Worm (Caenorhabditis elegans) whole organism, L1 larva: ENCODE measurements around the gene usp-46.

Experiments used
- C04F5.9 ChIP-seq: sonication (generic microtip); optimal IDR thresholded peaks from 2 replicates; lab custom pipeline; 2016; ENCODE audit warnings: missing genetic modification characterization, missing compliant biosample characterization
- F16B12.6 ChIP-seq: fragments of 150-350 bp; optimal IDR thresholded peaks from 2 replicates; lab custom pipeline; 2014; ENCODE audit warnings: missing biosample characterization, missing genetic modification characterization
- aha-1 ChIP-seq: fragments of 150-350 bp; optimal IDR thresholded peaks from 2 replicates; lab custom pipeline; 2014; ENCODE audit warnings: missing biosample characterization, missing genetic modification characterization
- aly-2 ChIP-seq: fragments of 150-350 bp; optimal IDR thresholded peaks from 2 replicates; lab custom pipeline; 2014; ENCODE audit warnings: missing biosample characterization, missing genetic modification characterization
- ceh-8 ChIP-seq: fragments of 200-800 bp; sonication (Bioruptor generic); optimal IDR thresholded peaks from 2 replicates; lab custom pipeline; 2018; ENCODE audit warnings: mild to moderate bottlenecking, missing genetic modification characterization, moderate library complexity, missing compliant biosample characterization
- ceh-82 ChIP-seq, 3 experiments: fragments of 150-350 bp in 1 of 3; sonication (generic microtip) in 2 of 3; optimal IDR thresholded peaks; 2 replicates each; lab custom pipeline; 2014 to 2017; ENCODE audit warnings: missing biosample characterization in 3 of 3, missing genetic modification characterization in 3 of 3
- ceh-88 ChIP-seq: fragments of 200-800 bp; sonication (Bioruptor generic); IDR thresholded peaks from 2 replicates; pipeline ENCODE4 v1.3.6; 2022; ENCODE audit warnings: missing genetic modification characterization, missing compliant biosample characterization
- ceh-90 ChIP-seq: sonication (generic microtip); optimal IDR thresholded peaks from 2 replicates; lab custom pipeline; 2016; ENCODE audit warnings: missing genetic modification characterization, missing compliant biosample characterization
- dsc-1 ChIP-seq: sonication (generic microtip); optimal IDR thresholded peaks from 2 replicates; lab custom pipeline; 2016; ENCODE audit warnings: mild to moderate bottlenecking, missing genetic modification characterization, missing compliant biosample characterization
- efl-1 ChIP-seq, 4 experiments: fragments of 150-350 bp; optimal IDR thresholded peaks in 3 of 4; peaks in 1 of 4; 1 replicate in 1 of 4; 2 replicates in 3 of 4; lab custom pipeline; 2014; ENCODE audit warnings: missing biosample characterization in 2 of 4, missing genetic modification characterization in 2 of 4, missing genetic modification reagents in 2 of 4
- efl-3 ChIP-seq: fragments of 200-800 bp; sonication (Bioruptor generic); optimal IDR thresholded peaks from 2 replicates; lab custom pipeline; 2018; ENCODE audit warnings: mild to moderate bottlenecking, missing genetic modification characterization, missing compliant biosample characterization
- egl-13 ChIP-seq: sonication (generic microtip); optimal IDR thresholded peaks from 2 replicates; lab custom pipeline; 2016; ENCODE audit warnings: missing genotype, missing genetic modification reagents, missing genetic modification characterization, missing compliant biosample characterization
- elt-2 ChIP-seq: sonication (generic microtip); optimal IDR thresholded peaks from 2 replicates; lab custom pipeline; 2016; ENCODE audit warnings: missing genetic modification characterization, mild to moderate bottlenecking, inconsistent platforms, missing compliant biosample characterization, missing genetic modification reagents
- fkh-10 ChIP-seq: sonication (generic microtip); optimal IDR thresholded peaks from 2 replicates; lab custom pipeline; 2017; ENCODE audit warnings: missing biosample characterization, missing genetic modification reagents, missing genetic modification characterization
- fos-1 ChIP-seq: fragments of 150-350 bp; optimal IDR thresholded peaks from 2 replicates; lab custom pipeline; 2014; ENCODE audit warnings: missing biosample characterization, missing genetic modification characterization
- hpl-2 ChIP-seq: fragments of 150-350 bp; optimal IDR thresholded peaks from 2 replicates; lab custom pipeline; 2014; ENCODE audit warnings: missing biosample characterization, missing genetic modification reagents, missing genetic modification characterization
- isw-1 ChIP-seq: fragments of 200-800 bp; sonication (Bioruptor generic); IDR thresholded peaks from 2 replicates; pipeline ENCODE4 v1.3.6; 2022; ENCODE audit warnings: missing genetic modification characterization, missing compliant biosample characterization
- jun-1 ChIP-seq: fragments of 150-350 bp; optimal IDR thresholded peaks from 2 replicates; lab custom pipeline; 2014; ENCODE audit warnings: missing biosample characterization, missing genetic modification reagents, missing genetic modification characterization
- lin-14 ChIP-seq: fragments of 200-800 bp; sonication (Bioruptor generic); optimal IDR thresholded peaks from 2 replicates; lab custom pipeline; 2018; ENCODE audit warnings: mild to moderate bottlenecking, missing genetic modification characterization, moderate library complexity, missing compliant biosample characterization
- lin-39 ChIP-seq: fragments of 150-350 bp; optimal IDR thresholded peaks from 2 replicates; lab custom pipeline; 2014; ENCODE audit warnings: missing biosample characterization, missing genetic modification reagents, missing genetic modification characterization
- lir-3 ChIP-seq: sonication (generic microtip); optimal IDR thresholded peaks from 2 replicates; lab custom pipeline; 2016; ENCODE audit warnings: mild to moderate bottlenecking, missing genetic modification characterization, moderate library complexity, missing compliant biosample characterization; ENCODE audit not compliant: poor library complexity
- lsy-2 ChIP-seq, 2 experiments: fragments of 150-350 bp; optimal IDR thresholded peaks; 2 replicates each; lab custom pipeline; 2014; ENCODE audit warnings: missing biosample characterization in 2 of 2, missing genetic modification characterization in 2 of 2
- mdl-1 ChIP-seq, 2 experiments: fragments of 150-350 bp; optimal IDR thresholded peaks; 2 replicates each; lab custom pipeline; 2014 to 2017; ENCODE audit warnings: missing biosample characterization in 2 of 2, missing genetic modification characterization in 2 of 2, inconsistent platforms in 1 of 2
- mep-1 ChIP-seq: fragments of 150-350 bp; optimal IDR thresholded peaks from 2 replicates; lab custom pipeline; 2014; ENCODE audit warnings: missing biosample characterization, missing genetic modification characterization
- nhr-11 ChIP-seq: fragments of 150-350 bp; optimal IDR thresholded peaks from 2 replicates; lab custom pipeline; 2014; ENCODE audit warnings: missing biosample characterization, missing genetic modification characterization
- nhr-12 ChIP-seq: sonication (generic microtip); optimal IDR thresholded peaks from 2 replicates; lab custom pipeline; 2017; ENCODE audit warnings: missing biosample characterization, missing genetic modification characterization
- nhr-19 ChIP-seq: fragments of 200-800 bp; sonication (Bioruptor generic); conservative IDR thresholded peaks from 2 replicates; pipeline ENCODE4 v1.3.6; 2022; ENCODE audit warnings: missing genetic modification characterization, missing compliant biosample characterization
- nhr-237 ChIP-seq: fragments of 150-350 bp; optimal IDR thresholded peaks from 2 replicates; lab custom pipeline; 2014; ENCODE audit warnings: missing biosample characterization, missing genetic modification characterization
- nhr-28 ChIP-seq: fragments of 150-350 bp; optimal IDR thresholded peaks from 2 replicates; lab custom pipeline; 2014; ENCODE audit warnings: missing biosample characterization, missing genetic modification characterization
- nhr-71 ChIP-seq: sonication (generic microtip); optimal IDR thresholded peaks from 2 replicates; lab custom pipeline; 2016; ENCODE audit warnings: mild to moderate bottlenecking, missing genetic modification characterization, moderate library complexity, missing compliant biosample characterization
- nhr-84 ChIP-seq: sonication (generic microtip); optimal IDR thresholded peaks from 2 replicates; lab custom pipeline; 2017; ENCODE audit warnings: missing biosample characterization, missing genetic modification characterization
- nhr-85 ChIP-seq: sonication (generic microtip); peaks from one replicate; lab custom pipeline; 2016; ENCODE audit warnings: missing genetic modification characterization, inconsistent platforms, missing compliant biosample characterization
- nhr-90 ChIP-seq: sonication (generic microtip); optimal IDR thresholded peaks from 2 replicates; lab custom pipeline; 2016; ENCODE audit warnings: mild to moderate bottlenecking, missing genetic modification characterization, missing compliant biosample characterization; ENCODE audit not compliant: poor library complexity
- pax-3 ChIP-seq: fragments of 200-800 bp; sonication (Bioruptor generic); optimal IDR thresholded peaks from 2 replicates; lab custom pipeline; 2018; ENCODE audit warnings: mild to moderate bottlenecking, missing genetic modification characterization, moderate library complexity, missing compliant biosample characterization
- rnt-1 ChIP-seq: sonication (generic microtip); optimal IDR thresholded peaks from 2 replicates; lab custom pipeline; 2016; ENCODE audit warnings: mild to moderate bottlenecking, missing genetic modification characterization, moderate library complexity, missing compliant biosample characterization
- skn-1 ChIP-seq: fragments of 150-350 bp; optimal IDR thresholded peaks from 2 replicates; lab custom pipeline; 2014; ENCODE audit warnings: missing biosample characterization, missing genetic modification characterization
- snpc-4 ChIP-seq: fragments of 150-350 bp; optimal IDR thresholded peaks from 2 replicates; lab custom pipeline; 2014; ENCODE audit warnings: missing biosample characterization, missing genetic modification characterization
- snu-23 ChIP-seq: sonication (generic microtip); optimal IDR thresholded peaks from 2 replicates; lab custom pipeline; 2016; ENCODE audit warnings: missing genetic modification characterization, missing compliant biosample characterization
- sox-4 ChIP-seq: sonication (generic microtip); optimal IDR thresholded peaks from 2 replicates; lab custom pipeline; 2016; ENCODE audit warnings: missing genetic modification characterization, missing compliant biosample characterization
- sptf-1 ChIP-seq: fragments of 150-350 bp; optimal IDR thresholded peaks from 2 replicates; lab custom pipeline; 2014; ENCODE audit warnings: missing biosample characterization, missing genetic modification characterization
- sup-37 ChIP-seq: fragments of 200-800 bp; sonication (Bioruptor generic); optimal IDR thresholded peaks from 2 replicates; lab custom pipeline; 2018; ENCODE audit warnings: mild to moderate bottlenecking, missing genetic modification characterization, missing compliant biosample characterization
- tlp-1 ChIP-seq: fragments of 150-350 bp; optimal IDR thresholded peaks from 2 replicates; lab custom pipeline; 2014; ENCODE audit warnings: missing biosample characterization, missing genetic modification characterization
- unc-62 ChIP-seq: fragments of 150-350 bp; optimal IDR thresholded peaks from 2 replicates; lab custom pipeline; 2014; ENCODE audit warnings: missing biosample characterization, missing genetic modification reagents, missing genetic modification characterization
- unc-86 ChIP-seq: sonication (generic microtip); optimal IDR thresholded peaks from 2 replicates; lab custom pipeline; 2016; ENCODE audit warnings: missing genetic modification characterization, missing compliant biosample characterization
- xbp-1 ChIP-seq: sonication (generic microtip); optimal IDR thresholded peaks from 2 replicates; lab custom pipeline; 2016; ENCODE audit warnings: missing genetic modification characterization, missing compliant biosample characterization
- ztf-11 ChIP-seq, 2 experiments: sonication (generic microtip); optimal IDR thresholded peaks; 2 replicates each; lab custom pipeline; 2016 to 2017; ENCODE audit warnings: missing genetic modification characterization in 2 of 2, missing biosample characterization in 1 of 2, missing compliant biosample characterization in 1 of 2

usp-46 gene

ce11 chrIII:9776323-9776722, at the start of gene usp-46:
Gene usp-46, plus strand, starts transcription at chrIII:9776623.
- TF ChIP-seq lin-14 (GFP tag; lab: Kevin White, UChicago), result peak; percentile 53
- no peak for TF ChIP-seq mep-1 (tag; lab: Kevin White, UChicago)
- peak; percentile 13 for TF ChIP-seq snu-23 (GFP tag; lab: Kevin White, UChicago)
- no peak for TF ChIP-seq skn-1 (tag; lab: Kevin White, UChicago)
- TF ChIP-seq sox-4 (tag; lab: Kevin White, UChicago), result no peak
- TF ChIP-seq fos-1, result no peak
- peak in 1 of 2 experiments; percentile 16 for TF ChIP-seq lsy-2 (tag; optimal IDR thresholded peaks at IDR 0.05; lab: Kevin White, UChicago)
- TF ChIP-seq efl-1 (optimal IDR thresholded peaks at IDR 0.05; lab: Kevin White, UChicago), result peak in 1 of 2 experiments; percentile 5
- TF ChIP-seq efl-1 (GFP tag; optimal IDR thresholded peaks at IDR 0.05 in 1 of 2; lab: Kevin White, UChicago), result no peak
- no peak for TF ChIP-seq nhr-28 (tag; lab: Kevin White, UChicago)
- peak in 1 of 3 experiments; percentile 30 for TF ChIP-seq ceh-82 (tag; optimal IDR thresholded peaks at IDR 0.05; lab: Kevin White, UChicago)
- TF ChIP-seq xbp-1, result no peak
- no peak for TF ChIP-seq nhr-11 (tag; lab: Kevin White, UChicago)

- no peak for TF ChIP-seq C04F5.9 (tag; lab: Kevin White, UChicago)
- no peak for TF ChIP-seq lin-39 (tag; lab: Kevin White, UChicago)
- peak; percentile 3 for TF ChIP-seq dsc-1 (tag; lab: Kevin White, UChicago)
- no peak for TF ChIP-seq F16B12.6
- TF ChIP-seq, all 84 proteins: peak for 1
Measured at ce11 chrIII:9727439-9727838, 49.0 kb upstream of the usp-46 start, which contains the start of gene C07A9.12. Gene C07A9.12, minus strand, starts transcription at chrIII:9727539.

DNA sequence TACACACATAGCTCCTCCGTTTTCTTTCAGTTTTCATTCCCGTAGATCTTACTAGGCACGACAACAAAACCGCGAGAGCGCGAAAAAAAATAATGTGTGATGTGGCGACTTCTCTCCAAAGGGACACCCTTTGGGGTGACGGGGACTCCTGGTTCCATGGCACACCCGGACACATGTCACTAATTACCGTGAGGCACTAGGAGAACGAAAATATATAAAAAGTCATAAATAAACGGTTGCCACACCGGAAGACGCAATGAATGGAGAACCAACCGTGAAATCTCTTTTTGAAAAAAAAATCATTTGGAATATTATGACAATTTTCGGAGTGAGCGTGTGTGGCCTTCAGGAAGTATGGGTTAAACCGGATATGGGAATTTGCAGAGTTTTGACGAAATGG, 46.0 kb upstream of the usp-46 start:
- TF ChIP-seq hpl-2 (GFP tag; lab: Kevin White, UChicago) (no peak), fos-1 (no peak), dsc-1 (tag; lab: Kevin White, UChicago) (peak; percentile 53), nhr-84 (no peak), sup-37 (GFP tag; lab: Kevin White, UChicago) (no peak), nhr-71 (tag; lab: Kevin White, UChicago) (no peak), xbp-1 (no peak), F16B12.6 (no peak), nhr-85 (no peak), ceh-88 (GFP tag; lab: Robert Waterston, UW) (no peak), skn-1 (tag; lab: Kevin White, UChicago) (no peak), nhr-11 (tag; lab: Kevin White, UChicago) (no peak), nhr-19 (GFP tag; lab: Robert Waterston, UW) (no peak), egl-13 (tag; lab: Kevin White, UChicago) (no peak), nhr-90 (no peak), lir-3 (tag; lab: Kevin White, UChicago) (no peak), efl-1 (optimal IDR thresholded peaks at IDR 0.05; lab: Kevin White, UChicago) (no peak), efl-1 (GFP tag; optimal IDR thresholded peaks at IDR 0.05 in 1 of 2; lab: Kevin White, UChicago) (peak in 1 of 2 experiments; percentile 42)

- no peak for TF ChIP-seq ceh-88 (GFP tag; lab: Robert Waterston, UW)
- TF ChIP-seq isw-1 (GFP tag; lab: Robert Waterston, UW), result no peak
- TF ChIP-seq ceh-8, result no peak
- no peak for TF ChIP-seq fkh-10 (GFP tag; lab: Kevin White, UChicago)
- TF ChIP-seq efl-3 (GFP tag; lab: Kevin White, UChicago), result no peak
- no peak for TF ChIP-seq skn-1 (tag; lab: Kevin White, UChicago)
- TF ChIP-seq pax-3 (tag; lab: Kevin White, UChicago), result no peak
- no peak for TF ChIP-seq elt-2 (tag; lab: Kevin White, UChicago)
- no peak for TF ChIP-seq ztf-11 (tag; optimal IDR thresholded peaks at IDR 0.05; lab: Kevin White, UChicago)
- TF ChIP-seq aly-2 (tag; lab: Kevin White, UChicago), result no peak
- no peak for TF ChIP-seq unc-86 (tag; lab: Kevin White, UChicago)
- no peak for TF ChIP-seq aha-1 (tag; lab: Kevin White, UChicago)
- TF ChIP-seq rnt-1 (tag; lab: Kevin White, UChicago), result peak; percentile 74
- TF ChIP-seq snpc-4 (tag; lab: Kevin White, UChicago), result no peak
- TF ChIP-seq ceh-90 (tag; lab: Kevin White, UChicago), result no peak
- TF ChIP-seq nhr-85, result peak; percentile 9
- TF ChIP-seq nhr-12 (tag; lab: Kevin White, UChicago), result no peak
- no peak for TF ChIP-seq tlp-1
- no peak for TF ChIP-seq ceh-82 (tag; optimal IDR thresholded peaks at IDR 0.05; lab: Kevin White, UChicago)
- TF ChIP-seq sptf-1 (tag; lab: Kevin White, UChicago), result no peak
- no peak for TF ChIP-seq mdl-1 (tag; optimal IDR thresholded peaks at IDR 0.05; lab: Kevin White, UChicago)
- TF ChIP-seq nhr-237 (tag; lab: Kevin White, UChicago), result no peak
- TF ChIP-seq F16B12.6, result no peak
- TF ChIP-seq lsy-2 (tag; optimal IDR thresholded peaks at IDR 0.05; lab: Kevin White, UChicago), result peak; percentile 1 to 7
- no peak for TF ChIP-seq jun-1 (tag; lab: Kevin White, UChicago)
- TF ChIP-seq unc-62 (GFP tag; lab: Kevin White, UChicago), result no peak
Measured at ce11 chrIII:9731313-9731912, 45.0 kb upstream of the usp-46 start.
